Worm (Caenorhabditis elegans): ENCODE results near the gene osm-6.

ce11 chrV:11947414-11947954, 20.2 kb upstream of the osm-6 start:
- TF ChIP-seq sox-4 (tag; optimal IDR thresholded peaks at IDR 0.05) (no peak), hlh-8 (tag; optimal IDR thresholded peaks at IDR 0.05) (no peak), F13H6.1 (tag; optimal IDR thresholded peaks at IDR 0.05) (no peak), ets-4 (tag; optimal IDR thresholded peaks at IDR 0.05) (no peak), hlh-13 (GFP tag; optimal IDR thresholded peaks at IDR 0.05) (no peak)
